Worm (Caenorhabditis elegans): ENCODE results near the gene nhr-239.
A peak's percentile ranks its signal among the peaks of the same experiment; 100 is the strongest.
"Not testable (repeated sequence)": the region's sequence is repeated elsewhere in the genome, so short reads cannot be mapped to it uniquely, and the experiment has no call there.

nhr-239 gene

ce11 chrIII:2571447-2571846, 9.9 kb downstream of the nhr-239 start, which contains the start of gene Y54F10AR.2:
Gene Y54F10AR.2 (minus strand): TSS chrIII:2571547.
- TF ChIP-seq him-1 (tag; optimal IDR thresholded peaks at IDR 0.05) (no peak), dao-5 (tag; optimal IDR thresholded peaks at IDR 0.05) (no peak), W03F9.2 (tag; optimal IDR thresholded peaks at IDR 0.05) (no peak)

DNA sequence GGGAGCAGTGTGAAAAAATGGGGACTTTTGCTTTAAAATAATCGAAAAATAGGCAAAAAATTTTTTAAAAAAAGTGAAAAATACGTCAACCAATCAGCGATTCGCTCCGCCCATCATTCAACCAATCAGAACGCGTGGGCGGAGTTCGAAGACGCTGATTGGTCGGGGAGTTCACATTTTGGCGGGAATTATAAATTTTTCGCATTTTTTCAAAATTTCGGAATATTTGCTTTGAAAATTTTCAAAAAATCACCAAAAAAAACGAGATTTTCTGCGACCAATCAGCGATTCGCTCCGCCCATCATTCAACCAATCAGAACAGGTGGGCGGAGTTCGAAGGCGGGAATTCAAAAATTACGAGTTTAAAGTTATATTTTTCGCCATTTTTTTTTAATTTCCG, 10.9 kb downstream of the nhr-239 start:
- TF ChIP-seq dao-5 (tag; optimal IDR thresholded peaks at IDR 0.05), result no peak

DNA sequence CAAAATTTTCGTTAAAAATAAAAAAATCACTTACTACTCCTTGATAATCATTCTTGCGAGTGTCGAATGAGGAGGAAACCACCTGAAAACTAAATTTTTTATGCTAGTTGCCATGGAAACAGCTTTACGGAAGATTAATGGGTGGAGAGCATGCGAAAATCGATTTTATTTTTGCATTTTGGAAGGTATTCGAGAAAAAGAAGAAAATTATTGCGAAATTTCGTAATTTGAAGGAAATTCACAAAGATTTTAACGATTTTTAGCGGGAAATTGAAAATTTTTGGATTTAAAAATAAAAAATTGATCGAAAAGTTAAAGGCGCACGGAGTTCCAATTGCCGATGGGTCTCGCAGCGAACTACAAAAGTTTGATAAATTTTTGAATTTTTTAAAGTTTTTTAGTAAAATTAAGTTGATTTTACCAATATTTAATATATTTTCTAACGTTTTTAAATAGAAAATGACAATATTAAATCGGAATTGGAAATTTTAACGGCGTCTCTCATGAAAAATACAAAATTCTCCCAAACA, 14.2 kb downstream of the nhr-239 start, which contains the start of gene Y54F10AR.1:
Gene Y54F10AR.1 (minus strand): TSS at position 51 of the 530 bp plus-strand sequence.
- TF ChIP-seq W03F9.2 (tag; optimal IDR thresholded peaks at IDR 0.05) (no peak), him-1 (tag; optimal IDR thresholded peaks at IDR 0.05) (no peak), dao-5 (tag; optimal IDR thresholded peaks at IDR 0.05) (no peak)

DNA sequence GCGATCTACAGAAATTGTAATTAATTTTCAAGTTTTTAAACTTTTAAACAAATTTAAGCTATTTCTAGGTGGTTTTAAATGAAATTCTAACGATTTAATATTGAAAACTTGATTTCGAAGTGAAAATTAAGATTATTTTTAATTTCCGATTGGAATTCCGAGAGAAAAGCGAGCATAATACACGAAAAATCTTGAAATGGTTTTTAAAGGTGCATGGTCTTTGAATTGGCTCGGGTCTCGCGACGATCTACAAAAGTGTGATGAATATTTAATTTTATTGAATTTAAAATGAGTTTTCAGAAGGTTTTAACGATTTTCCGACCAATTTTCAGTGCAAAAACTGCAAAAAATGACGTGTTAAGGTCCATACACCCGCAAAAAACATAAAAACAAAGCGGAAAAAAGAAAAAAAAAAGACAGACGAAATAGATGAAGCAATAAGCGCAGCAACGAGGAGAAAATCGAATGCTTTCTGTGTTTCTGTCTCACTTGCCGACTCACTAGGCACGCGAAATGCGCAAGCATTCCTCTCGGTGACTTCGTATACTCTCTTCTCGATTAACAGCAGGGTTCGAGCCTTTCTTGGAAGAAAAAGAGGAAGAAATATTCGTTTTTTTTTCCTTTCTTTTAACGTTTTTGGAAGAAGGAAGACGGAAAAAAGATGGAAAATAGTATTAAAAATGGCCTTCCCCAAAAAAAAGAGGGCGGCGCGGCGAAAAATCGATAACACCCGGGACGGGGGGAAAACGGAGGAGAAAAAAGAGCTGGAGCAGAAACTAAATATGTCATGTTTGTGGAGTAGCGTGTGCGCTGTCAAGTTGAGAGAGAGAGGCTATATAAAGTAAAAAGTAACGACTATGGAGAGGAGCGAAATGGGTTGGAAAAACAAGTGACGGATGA, 15.1 kb downstream of the nhr-239 start:
- TF ChIP-seq him-1 (tag; optimal IDR thresholded peaks at IDR 0.05) (peak; percentile 49), W03F9.2 (tag; optimal IDR thresholded peaks at IDR 0.05) (no peak), dao-5 (tag; optimal IDR thresholded peaks at IDR 0.05) (no peak)

ce11 chrIII:2577982-2578381, 16.5 kb downstream of the nhr-239 start:
- TF ChIP-seq dao-5 (tag; optimal IDR thresholded peaks at IDR 0.05) (no peak), W03F9.2 (tag; optimal IDR thresholded peaks at IDR 0.05) (no peak), him-1 (tag; optimal IDR thresholded peaks at IDR 0.05) (no peak)

DNA sequence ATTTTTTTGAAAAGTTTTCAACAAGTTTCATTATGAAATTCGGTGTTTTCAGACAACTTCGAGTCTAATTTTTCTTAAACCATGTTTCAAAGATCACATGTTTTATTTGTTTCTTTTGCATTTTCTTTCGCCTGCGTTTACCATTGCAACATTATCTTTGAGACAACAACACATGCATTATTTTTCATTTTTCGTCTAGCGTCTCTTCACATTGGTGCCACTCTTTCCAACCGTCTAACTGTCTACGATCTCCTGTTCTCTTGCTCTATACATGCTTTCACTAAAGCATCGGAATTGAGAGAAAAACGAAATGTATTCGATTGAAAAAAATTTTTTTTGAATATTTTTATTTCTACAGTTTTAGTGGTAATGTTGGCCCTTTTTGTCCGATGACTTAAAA, 17.1 kb downstream of the nhr-239 start:
- TF ChIP-seq dao-5 (tag; optimal IDR thresholded peaks at IDR 0.05), result no peak
- TF ChIP-seq W03F9.2 (tag; optimal IDR thresholded peaks at IDR 0.05), result no peak
- TF ChIP-seq him-1 (tag; optimal IDR thresholded peaks at IDR 0.05), result no peak

- TF ChIP-seq him-1 (tag; optimal IDR thresholded peaks at IDR 0.05), result no peak
- TF ChIP-seq dao-5 (tag; optimal IDR thresholded peaks at IDR 0.05), result no peak
- TF ChIP-seq W03F9.2 (tag; optimal IDR thresholded peaks at IDR 0.05), result no peak
Observed at ce11 chrIII:2578993-2579392, 17.5 kb downstream of the nhr-239 start, which contains the start of gene Y71H2B.8. Gene Y71H2B.8 (plus strand): TSS chrIII:2579293.

DNA sequence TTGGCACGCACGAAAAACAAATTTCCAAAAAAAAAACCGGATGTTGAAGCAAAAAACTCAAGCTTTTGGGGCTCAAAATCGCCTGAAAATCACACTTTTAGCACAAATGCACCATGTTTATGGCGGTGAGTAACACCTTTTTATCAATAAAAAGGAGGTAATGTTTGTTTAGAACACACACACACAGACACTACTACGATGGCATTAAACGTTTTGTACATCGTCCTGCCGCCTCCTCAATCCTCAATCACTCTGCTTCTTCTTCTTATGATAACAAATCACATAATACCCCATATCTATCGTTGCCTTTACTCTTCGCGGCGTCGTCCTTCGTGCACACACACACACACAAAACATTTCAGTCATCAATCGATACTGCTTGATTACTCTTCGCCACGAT, 24.7 kb downstream of the nhr-239 start, which contains the start of gene gpa-17:
Gene gpa-17 (plus strand): TSS at position 363 of the 400 bp plus-strand sequence.
- TF ChIP-seq W03F9.2 (tag; optimal IDR thresholded peaks at IDR 0.05), result no peak
- no peak for TF ChIP-seq dao-5 (tag; optimal IDR thresholded peaks at IDR 0.05)
- TF ChIP-seq him-1 (tag; optimal IDR thresholded peaks at IDR 0.05), result no peak

DNA sequence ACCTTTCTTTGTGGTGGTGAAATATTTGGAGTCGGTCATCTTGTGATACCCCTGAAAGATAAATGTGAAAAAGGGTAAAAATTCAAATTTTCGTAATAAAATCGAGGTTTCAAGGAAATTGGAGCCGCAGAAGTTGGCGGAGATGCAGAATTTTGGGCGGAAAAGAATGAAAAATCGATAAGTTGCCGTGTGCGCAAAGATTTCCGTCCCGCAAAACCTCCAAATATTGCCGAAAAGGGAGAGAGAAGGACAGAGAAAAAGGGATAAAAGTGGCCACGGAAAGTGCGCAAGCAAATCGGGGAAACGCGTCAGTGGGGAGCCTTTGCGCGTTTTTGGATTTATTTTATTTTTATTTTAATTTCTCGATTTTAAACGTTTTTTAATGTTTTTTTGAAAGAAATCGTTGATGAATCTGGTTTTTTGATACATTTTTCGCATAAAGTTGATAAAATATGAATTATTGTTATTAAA, 35.5 kb downstream of the nhr-239 start, which contains the start of gene apb-1:
Gene apb-1 (minus strand): TSS at position 51 of the 471 bp plus-strand sequence.
- TF ChIP-seq W03F9.2 (tag; optimal IDR thresholded peaks at IDR 0.05), result peak; percentile 94
- TF ChIP-seq dao-5 (tag; optimal IDR thresholded peaks at IDR 0.05), result no peak
- TF ChIP-seq him-1 (tag; optimal IDR thresholded peaks at IDR 0.05), result peak; percentile 87

DNA sequence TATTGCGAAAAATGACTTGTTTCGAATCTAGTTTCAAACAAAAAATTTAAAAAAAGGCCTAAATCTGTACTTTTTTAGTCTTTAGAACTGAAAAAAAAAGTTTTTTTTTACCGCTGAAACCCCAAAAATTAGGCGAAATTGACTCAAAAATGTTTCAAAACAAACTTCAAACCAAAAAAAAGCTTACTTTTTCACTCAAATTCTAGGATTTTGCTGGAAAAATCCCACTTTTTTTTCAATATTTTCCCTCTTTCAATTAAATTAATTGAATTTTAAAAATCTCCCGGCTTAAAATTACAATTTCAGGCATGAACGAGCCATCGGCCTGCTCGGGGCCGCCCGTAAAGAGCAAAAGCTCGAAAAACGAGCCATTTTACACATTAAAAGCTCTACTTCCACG, 36.2 kb downstream of the nhr-239 start, which contains the start of gene mdt-19:
Gene mdt-19 (plus strand): TSS at position 301 of the 400 bp plus-strand sequence.
- TF ChIP-seq W03F9.2 (tag; optimal IDR thresholded peaks at IDR 0.05), result no peak
- no peak for TF ChIP-seq dao-5 (tag; optimal IDR thresholded peaks at IDR 0.05)
- TF ChIP-seq him-1 (tag; optimal IDR thresholded peaks at IDR 0.05), result no peak

DNA sequence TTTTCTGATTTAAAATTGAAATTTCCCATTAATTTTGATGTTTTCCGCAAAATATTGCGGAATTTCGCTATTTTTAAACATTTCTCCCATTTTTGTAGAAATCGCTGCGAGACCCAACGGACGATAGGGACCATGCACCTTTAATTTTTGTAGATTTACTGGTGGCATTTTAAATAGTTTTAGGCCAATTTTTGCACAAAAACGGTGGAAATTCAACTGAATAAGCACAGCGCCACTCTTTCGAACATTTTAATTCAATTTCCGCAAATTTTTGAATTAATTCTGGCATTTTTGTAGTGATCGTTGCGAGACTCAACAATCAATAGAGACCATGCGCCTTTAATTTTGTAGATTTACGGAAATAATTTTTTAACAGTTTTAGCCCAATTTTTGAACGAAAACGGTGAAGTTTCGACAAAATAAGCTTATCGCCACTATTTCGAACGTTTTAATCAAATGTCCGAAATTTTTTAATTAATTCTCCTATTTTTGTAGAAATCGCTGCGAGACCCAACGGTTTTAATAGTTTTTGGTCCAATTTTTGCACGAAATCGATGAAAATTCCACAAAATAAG, 37.1 kb downstream of the nhr-239 start:
- TF ChIP-seq him-1 (tag; optimal IDR thresholded peaks at IDR 0.05) (no peak), W03F9.2 (tag; optimal IDR thresholded peaks at IDR 0.05) (no peak), dao-5 (tag; optimal IDR thresholded peaks at IDR 0.05) (no peak)

ce11 chrIII:2603671-2604070, 42.2 kb downstream of the nhr-239 start, which contains the start of gene Y71H2B.11:
Gene Y71H2B.11 (plus strand): TSS chrIII:2603971.
- TF ChIP-seq dao-5 (tag; optimal IDR thresholded peaks at IDR 0.05) (no peak), him-1 (tag; optimal IDR thresholded peaks at IDR 0.05) (no peak), W03F9.2 (tag; optimal IDR thresholded peaks at IDR 0.05) (no peak)

ce11 chrIII:2607717-2608116, 46.2 kb downstream of the nhr-239 start, which contains the start of gene Y71H2B.5:
Gene Y71H2B.5 (plus strand): TSS chrIII:2608017.
- not testable (repeated sequence) for TF ChIP-seq him-1, dao-5, W03F9.2 (tag; optimal IDR thresholded peaks at IDR 0.05)
